Fruit fly (Drosophila melanogaster): ENCODE measurements around the gene LysS.

DNA sequence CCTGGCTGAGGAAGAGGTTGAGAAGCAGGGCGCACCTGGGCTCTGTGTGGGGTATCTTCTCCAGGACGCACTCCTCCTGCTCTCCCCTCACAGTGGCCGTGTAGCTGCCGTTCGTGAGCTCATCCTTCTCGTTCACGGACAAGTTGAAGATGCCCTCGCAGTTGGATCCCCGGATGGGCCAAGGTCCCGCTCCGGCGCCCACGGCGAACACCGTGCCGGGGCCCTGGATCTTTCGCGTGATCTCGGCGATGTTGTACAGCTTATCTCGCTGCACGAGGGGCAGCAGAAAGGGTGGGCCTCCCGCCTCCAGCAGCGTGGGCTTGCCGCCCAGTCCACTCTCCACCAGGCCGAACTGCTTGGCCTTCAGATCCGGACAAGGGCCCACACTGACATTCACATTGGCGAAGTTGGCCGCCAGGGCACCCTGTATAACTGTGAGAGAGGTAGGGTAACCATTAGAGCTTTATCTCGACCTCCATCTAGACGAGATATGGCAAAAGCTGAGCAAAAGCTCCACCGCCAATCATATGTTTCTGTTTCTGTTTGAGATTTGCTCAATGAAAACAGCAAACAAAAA, 23.6 kb upstream of the LysS start:
- TF ChIP-seq sv (GFP tag; optimal IDR thresholded peaks at IDR 0.05) = no peak
- no peak for TF ChIP-seq OdsH (GFP tag; optimal IDR thresholded peaks at IDR 0.05)
- TF ChIP-seq Hr78 (GFP tag; optimal IDR thresholded peaks at IDR 0.05) = no peak
- TF ChIP-seq h (GFP tag; optimal IDR thresholded peaks at IDR 0.05) = no peak
- no peak for TF ChIP-seq psq (GFP tag; optimal IDR thresholded peaks at IDR 0.05)
- TF ChIP-seq br (GFP tag; optimal IDR thresholded peaks at IDR 0.05) = no peak

All from whole organism, wandering third instar larva.